Worm (Caenorhabditis elegans) whole organism, mixed stage, embryonic: ENCODE data around the gene oac-12.

Source experiments
- blmp-1 ChIP-seq: fragments of 150-350 bp; optimal IDR thresholded peaks from 2 replicates; lab custom pipeline; 2014; ENCODE audit warnings: missing biosample characterization, missing genetic modification characterization
- drap-1 ChIP-seq: fragments of 200-800 bp; sonication (Bioruptor generic); optimal IDR thresholded peaks from 3 replicates; lab custom pipeline; 2018; ENCODE audit warnings: mild to moderate bottlenecking, missing genetic modification characterization, missing compliant biosample characterization
- elt-3 ChIP-seq: fragments of 150-350 bp; optimal IDR thresholded peaks from 2 replicates; lab custom pipeline; 2014; ENCODE audit warnings: missing biosample characterization, missing genetic modification characterization
- pha-4 ChIP-seq: fragments of 150-350 bp; optimal IDR thresholded peaks from 2 replicates; lab custom pipeline; 2018; ENCODE audit warnings: missing biosample characterization, missing genetic modification reagents, missing genetic modification characterization
- sptf-1 ChIP-seq: sonication (generic microtip); optimal IDR thresholded peaks from 2 replicates; lab custom pipeline; 2017; ENCODE audit warnings: mild to moderate bottlenecking, missing genetic modification characterization, moderate library complexity, missing compliant biosample characterization
- tbx-8 ChIP-seq: fragments of 200-800 bp; sonication (Bioruptor generic); optimal IDR thresholded peaks from 2 replicates; lab custom pipeline; 2018; ENCODE audit warnings: mild to moderate bottlenecking, missing genetic modification characterization, moderate library complexity, missing compliant biosample characterization
- unc-62 ChIP-seq: fragments of 150-350 bp; optimal IDR thresholded peaks from 2 replicates; lab custom pipeline; 2014; ENCODE audit warnings: missing biosample characterization, missing genetic modification reagents, missing genetic modification characterization
- ztf-11 ChIP-seq: fragments of 150-350 bp; optimal IDR thresholded peaks from 2 replicates; lab custom pipeline; 2014; ENCODE audit warnings: missing biosample characterization, missing genetic modification characterization

ce11 chrV:4377622-4378021 is 45.3 kb upstream of the oac-12 start, which contains the start of gene F32D1.8:
- no peak for TF ChIP-seq unc-62 (GFP tag; lab: Kevin White, UChicago)
- no peak for TF ChIP-seq tbx-8 (GFP tag; lab: Kevin White, UChicago)
- no peak for TF ChIP-seq pha-4 (tag; lab: Kevin White, UChicago)
- TF ChIP-seq ztf-11: no peak
- TF ChIP-seq drap-1: no peak
- no peak for TF ChIP-seq elt-3 (tag; lab: Kevin White, UChicago)
- no peak for TF ChIP-seq sptf-1 (tag; lab: Kevin White, UChicago)
- TF ChIP-seq blmp-1: no peak
